Worm (Caenorhabditis elegans) whole organism, L1 larva: Measurements from ENCODE around the gene F11D11.21.

Source experiments
- C04F5.9 ChIP-seq: sonication (generic microtip); optimal IDR thresholded peaks from 2 replicates; lab custom pipeline; 2016; ENCODE audit warnings: missing genetic modification characterization, missing compliant biosample characterization
- Y116A8C.19 ChIP-seq: sonication (generic microtip); optimal IDR thresholded peaks from 2 replicates; lab custom pipeline; 2016; ENCODE audit warnings: missing compliant biosample characterization, missing genetic modification characterization, borderline replicate concordance
- aha-1 ChIP-seq: fragments of 150-350 bp; optimal IDR thresholded peaks from 2 replicates; lab custom pipeline; 2014; ENCODE audit warnings: missing biosample characterization, missing genetic modification characterization
- alr-1 ChIP-seq: fragments of 200-800 bp; sonication (Bioruptor generic); optimal IDR thresholded peaks from 2 replicates; lab custom pipeline; 2018; ENCODE audit warnings: borderline replicate concordance, mild to moderate bottlenecking, missing genetic modification characterization, missing compliant biosample characterization
- aly-2 ChIP-seq: fragments of 150-350 bp; optimal IDR thresholded peaks from 2 replicates; lab custom pipeline; 2014; ENCODE audit warnings: missing biosample characterization, missing genetic modification characterization
- ceh-63 ChIP-seq: fragments of 200-800 bp; sonication (Bioruptor generic); optimal IDR thresholded peaks from 2 replicates; lab custom pipeline; 2018; ENCODE audit warnings: mild to moderate bottlenecking, missing genetic modification characterization, missing compliant biosample characterization
- ceh-82 ChIP-seq, 3 experiments: fragments of 150-350 bp in 1 of 3; sonication (generic microtip) in 2 of 3; optimal IDR thresholded peaks; 2 replicates each; lab custom pipeline; 2014 to 2017; ENCODE audit warnings: missing biosample characterization in 3 of 3, missing genetic modification characterization in 3 of 3
- ceh-88 ChIP-seq: fragments of 200-800 bp; sonication (Bioruptor generic); IDR thresholded peaks from 2 replicates; pipeline ENCODE4 v1.3.6; 2022; ENCODE audit warnings: missing genetic modification characterization, missing compliant biosample characterization
- ces-1 ChIP-seq: fragments of 150-350 bp; optimal IDR thresholded peaks from 2 replicates; lab custom pipeline; 2014; ENCODE audit warnings: missing biosample characterization, missing genetic modification reagents, missing genetic modification characterization
- efl-1 ChIP-seq, 4 experiments: fragments of 150-350 bp; optimal IDR thresholded peaks in 3 of 4; peaks in 1 of 4; 1 replicate in 1 of 4; 2 replicates in 3 of 4; lab custom pipeline; 2014; ENCODE audit warnings: missing biosample characterization in 2 of 4, missing genetic modification characterization in 2 of 4, missing genetic modification reagents in 2 of 4
- efl-3 ChIP-seq: fragments of 200-800 bp; sonication (Bioruptor generic); optimal IDR thresholded peaks from 2 replicates; lab custom pipeline; 2018; ENCODE audit warnings: mild to moderate bottlenecking, missing genetic modification characterization, missing compliant biosample characterization
- egl-13 ChIP-seq: sonication (generic microtip); optimal IDR thresholded peaks from 2 replicates; lab custom pipeline; 2016; ENCODE audit warnings: missing genotype, missing genetic modification reagents, missing genetic modification characterization, missing compliant biosample characterization
- elt-3 ChIP-seq, 6 experiments: fragments of 150-350 bp in 1 of 6; sonication (generic microtip); optimal IDR thresholded peaks; 2 replicates each; lab custom pipeline; 2017 to 2018; ENCODE audit warnings: missing biosample characterization in 6 of 6, missing genetic modification characterization in 6 of 6, inconsistent platforms in 1 of 6
- fkh-10 ChIP-seq: sonication (generic microtip); optimal IDR thresholded peaks from 2 replicates; lab custom pipeline; 2017; ENCODE audit warnings: missing biosample characterization, missing genetic modification reagents, missing genetic modification characterization
- fkh-8 ChIP-seq: sonication (generic microtip); optimal IDR thresholded peaks from 2 replicates; lab custom pipeline; 2016; ENCODE audit warnings: mild to moderate bottlenecking, missing genetic modification characterization, missing compliant biosample characterization
- fos-1 ChIP-seq: fragments of 150-350 bp; optimal IDR thresholded peaks from 2 replicates; lab custom pipeline; 2014; ENCODE audit warnings: missing biosample characterization, missing genetic modification characterization
- grh-1 ChIP-seq: fragments of 200-800 bp; sonication (Bioruptor generic); IDR thresholded peaks from 2 replicates; pipeline ENCODE4 v1.3.6; 2022; ENCODE audit warnings: missing genetic modification reagents, missing genetic modification characterization, missing compliant biosample characterization
- hlh-17 ChIP-seq: fragments of 200-800 bp; sonication (Bioruptor generic); optimal IDR thresholded peaks from 2 replicates; lab custom pipeline; 2018; ENCODE audit warnings: missing genetic modification characterization, mild to moderate bottlenecking, missing compliant biosample characterization, moderate library complexity, borderline replicate concordance
- hlh-4 ChIP-seq: sonication (generic microtip); optimal IDR thresholded peaks from 2 replicates; lab custom pipeline; 2016; ENCODE audit warnings: mild to moderate bottlenecking, missing genetic modification characterization, missing compliant biosample characterization
- hpl-2 ChIP-seq: fragments of 150-350 bp; optimal IDR thresholded peaks from 2 replicates; lab custom pipeline; 2014; ENCODE audit warnings: missing biosample characterization, missing genetic modification reagents, missing genetic modification characterization
- lin-13 ChIP-seq: fragments of 150-350 bp; optimal IDR thresholded peaks from 2 replicates; lab custom pipeline; 2014; ENCODE audit warnings: missing biosample characterization, missing genetic modification reagents, missing genetic modification characterization
- lin-15B ChIP-seq: fragments of 150-350 bp; sonication (generic microtip); optimal IDR thresholded peaks from 3 replicates; lab custom pipeline; 2014; ENCODE audit warnings: missing biosample characterization, missing genetic modification characterization
- lin-35 ChIP-seq, 2 experiments: fragments of 150-350 bp; optimal IDR thresholded peaks; 2 replicates each; lab custom pipeline; 2014; ENCODE audit warnings: missing biosample characterization in 2 of 2, missing genetic modification characterization in 2 of 2, missing genetic modification reagents in 2 of 2
- lsy-2 ChIP-seq, 2 experiments: fragments of 150-350 bp; optimal IDR thresholded peaks; 2 replicates each; lab custom pipeline; 2014; ENCODE audit warnings: missing biosample characterization in 2 of 2, missing genetic modification characterization in 2 of 2
- mab-9 ChIP-seq: fragments of 200-800 bp; sonication (Bioruptor generic); IDR thresholded peaks from 2 replicates; pipeline ENCODE4 v1.3.6; 2022; ENCODE audit warnings: missing genetic modification reagents, missing genetic modification characterization, missing compliant biosample characterization
- mdl-1 ChIP-seq, 2 experiments: fragments of 150-350 bp; optimal IDR thresholded peaks; 2 replicates each; lab custom pipeline; 2014 to 2017; ENCODE audit warnings: missing biosample characterization in 2 of 2, missing genetic modification characterization in 2 of 2, inconsistent platforms in 1 of 2
- mep-1 ChIP-seq: fragments of 150-350 bp; optimal IDR thresholded peaks from 2 replicates; lab custom pipeline; 2014; ENCODE audit warnings: missing biosample characterization, missing genetic modification characterization
- nhr-11 ChIP-seq: fragments of 150-350 bp; optimal IDR thresholded peaks from 2 replicates; lab custom pipeline; 2014; ENCODE audit warnings: missing biosample characterization, missing genetic modification characterization
- nhr-19 ChIP-seq: fragments of 200-800 bp; sonication (Bioruptor generic); conservative IDR thresholded peaks from 2 replicates; pipeline ENCODE4 v1.3.6; 2022; ENCODE audit warnings: missing genetic modification characterization, missing compliant biosample characterization
- nhr-20 ChIP-seq: sonication (generic microtip); optimal IDR thresholded peaks from 2 replicates; lab custom pipeline; 2016; ENCODE audit warnings: mild to moderate bottlenecking, missing genetic modification characterization, missing compliant biosample characterization
- nhr-237 ChIP-seq: fragments of 150-350 bp; optimal IDR thresholded peaks from 2 replicates; lab custom pipeline; 2014; ENCODE audit warnings: missing biosample characterization, missing genetic modification characterization
- nhr-47 ChIP-seq: sonication (generic microtip); optimal IDR thresholded peaks from 2 replicates; lab custom pipeline; 2016; ENCODE audit warnings: mild to moderate bottlenecking, missing genetic modification characterization, moderate library complexity, missing compliant biosample characterization
- nhr-84 ChIP-seq: sonication (generic microtip); optimal IDR thresholded peaks from 2 replicates; lab custom pipeline; 2017; ENCODE audit warnings: missing biosample characterization, missing genetic modification characterization
- nhr-85 ChIP-seq: sonication (generic microtip); peaks from one replicate; lab custom pipeline; 2016; ENCODE audit warnings: missing genetic modification characterization, inconsistent platforms, missing compliant biosample characterization
- rnt-1 ChIP-seq: sonication (generic microtip); optimal IDR thresholded peaks from 2 replicates; lab custom pipeline; 2016; ENCODE audit warnings: mild to moderate bottlenecking, missing genetic modification characterization, moderate library complexity, missing compliant biosample characterization
- snu-23 ChIP-seq: sonication (generic microtip); optimal IDR thresholded peaks from 2 replicates; lab custom pipeline; 2016; ENCODE audit warnings: missing genetic modification characterization, missing compliant biosample characterization
- sptf-1 ChIP-seq: fragments of 150-350 bp; optimal IDR thresholded peaks from 2 replicates; lab custom pipeline; 2014; ENCODE audit warnings: missing biosample characterization, missing genetic modification characterization
- sup-37 ChIP-seq: fragments of 200-800 bp; sonication (Bioruptor generic); optimal IDR thresholded peaks from 2 replicates; lab custom pipeline; 2018; ENCODE audit warnings: mild to moderate bottlenecking, missing genetic modification characterization, missing compliant biosample characterization
- swsn-7 ChIP-seq: sonication (generic microtip); optimal IDR thresholded peaks from 2 replicates; lab custom pipeline; 2016; ENCODE audit warnings: missing genetic modification characterization, missing compliant biosample characterization
- tbx-2 ChIP-seq: sonication (generic microtip); optimal IDR thresholded peaks from 2 replicates; lab custom pipeline; 2016; ENCODE audit warnings: missing genetic modification characterization, missing compliant biosample characterization
- unc-30 ChIP-seq: sonication (generic microtip); optimal IDR thresholded peaks from 2 replicates; lab custom pipeline; 2017; ENCODE audit warnings: missing biosample characterization, missing genetic modification characterization
- unc-86 ChIP-seq: sonication (generic microtip); optimal IDR thresholded peaks from 2 replicates; lab custom pipeline; 2016; ENCODE audit warnings: missing genetic modification characterization, missing compliant biosample characterization
- xbp-1 ChIP-seq: sonication (generic microtip); optimal IDR thresholded peaks from 2 replicates; lab custom pipeline; 2016; ENCODE audit warnings: missing genetic modification characterization, missing compliant biosample characterization
- zag-1 ChIP-seq: fragments of 150-350 bp; optimal IDR thresholded peaks from 2 replicates; lab custom pipeline; 2014; ENCODE audit warnings: missing biosample characterization, missing genetic modification characterization
- zip-4 ChIP-seq: fragments of 200-800 bp; sonication (Bioruptor generic); optimal IDR thresholded peaks from 2 replicates; lab custom pipeline; 2018; ENCODE audit warnings: mild to moderate bottlenecking, missing genetic modification characterization, moderate library complexity, missing compliant biosample characterization
- ztf-11 ChIP-seq, 2 experiments: sonication (generic microtip); optimal IDR thresholded peaks; 2 replicates each; lab custom pipeline; 2016 to 2017; ENCODE audit warnings: missing genetic modification characterization in 2 of 2, missing biosample characterization in 1 of 2, missing compliant biosample characterization in 1 of 2
- ztf-4 ChIP-seq: fragments of 150-350 bp; optimal IDR thresholded peaks from 2 replicates; lab custom pipeline; 2014; ENCODE audit warnings: missing biosample characterization, missing genetic modification characterization

F11D11.21 gene

DNA sequence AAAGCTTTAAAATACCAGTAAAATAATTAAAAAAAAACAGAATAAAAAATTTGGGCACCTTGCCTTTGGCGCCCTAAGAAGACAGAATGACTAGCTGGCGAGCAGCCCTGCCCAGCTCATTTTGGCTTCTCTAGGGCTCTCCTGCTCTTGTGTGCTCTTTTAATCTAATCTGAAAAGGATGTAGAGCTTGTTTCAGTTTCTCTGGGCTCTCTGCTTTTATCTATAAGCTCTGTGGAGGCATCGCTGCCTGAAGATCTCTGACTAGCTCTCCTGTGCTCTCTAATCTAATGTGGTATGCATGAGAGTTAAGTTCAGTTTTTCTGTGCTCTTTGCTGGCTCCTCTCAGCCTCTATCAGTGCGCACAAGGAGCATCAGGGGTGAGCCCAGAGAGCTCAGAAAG is 24.5 kb downstream of the F11D11.21 start:
- no peak for TF ChIP-seq ces-1
- TF ChIP-seq efl-3 (GFP tag; lab: Kevin White, UChicago): no peak
- peak; percentile 23 for TF ChIP-seq fkh-10 (GFP tag; lab: Kevin White, UChicago)
- TF ChIP-seq snu-23 (GFP tag; lab: Kevin White, UChicago): no peak
- peak; percentile 32 for TF ChIP-seq fkh-8
- TF ChIP-seq ceh-82 (tag; optimal IDR thresholded peaks at IDR 0.05; lab: Kevin White, UChicago): peak in 1 of 3 experiments; percentile 44
- TF ChIP-seq unc-86 (tag; lab: Kevin White, UChicago): peak; percentile 14
- no peak for TF ChIP-seq lsy-2 (tag; optimal IDR thresholded peaks at IDR 0.05; lab: Kevin White, UChicago)
- peak; percentile 0 to 10 for TF ChIP-seq efl-1 (optimal IDR thresholded peaks at IDR 0.05; lab: Kevin White, UChicago)
- TF ChIP-seq efl-1 (GFP tag; optimal IDR thresholded peaks at IDR 0.05 in 1 of 2; lab: Kevin White, UChicago): no peak
- TF ChIP-seq, all 84 proteins: peak for 5

DNA sequence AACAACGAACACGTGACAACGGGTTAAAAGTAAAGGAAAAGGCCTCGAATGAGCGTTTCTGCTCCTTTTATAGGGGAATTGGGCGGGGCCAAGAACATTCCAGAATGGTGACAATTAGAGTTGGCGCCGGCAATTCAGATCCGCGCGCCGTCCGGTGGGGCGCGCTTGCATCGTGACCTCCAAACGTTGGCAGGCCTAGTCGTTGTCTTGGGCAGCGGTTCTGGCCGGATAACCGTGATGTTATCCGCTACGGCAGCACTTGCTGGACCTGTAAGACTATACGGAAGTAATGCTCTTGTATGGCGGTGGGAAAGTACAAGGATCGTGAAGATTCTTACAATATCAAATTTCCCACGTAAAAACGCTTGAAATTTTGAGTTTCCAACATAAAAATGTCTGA is 25.5 kb downstream of the F11D11.21 start:
- TF ChIP-seq ztf-11 (tag; optimal IDR thresholded peaks at IDR 0.05; lab: Kevin White, UChicago) (peak in 1 of 2 experiments; percentile 10), ceh-63 (GFP tag; lab: Kevin White, UChicago) (peak; percentile 10)

DNA sequence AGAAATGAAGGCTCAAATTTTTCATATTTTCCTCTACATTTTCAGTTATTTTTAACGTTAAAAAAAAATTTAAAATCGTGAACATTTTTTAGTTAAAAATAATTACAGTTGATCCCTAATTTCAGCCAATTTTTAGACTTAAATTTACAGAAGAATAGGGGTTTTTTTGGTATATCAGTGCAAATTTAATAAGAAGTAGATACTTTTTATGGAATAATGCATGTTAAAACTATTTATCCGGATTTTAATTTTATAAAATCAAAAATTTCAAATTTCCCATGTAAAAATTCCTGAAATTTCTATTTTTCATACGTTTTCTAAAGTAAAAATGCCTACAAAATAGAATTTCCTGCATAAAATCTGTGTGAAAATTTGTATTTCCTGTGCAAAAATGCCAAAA is 26.3 kb downstream of the F11D11.21 start:
- TF ChIP-seq unc-30: no peak
- no peak for TF ChIP-seq nhr-11 (tag; lab: Kevin White, UChicago)
- TF ChIP-seq C04F5.9 (tag; lab: Kevin White, UChicago): no peak
- TF ChIP-seq lin-35 (GFP tag; optimal IDR thresholded peaks at IDR 0.05; lab: Kevin White, UChicago): no peak
- TF ChIP-seq alr-1 (tag; lab: Kevin White, UChicago): peak; percentile 97
- TF ChIP-seq ceh-88 (GFP tag; lab: Robert Waterston, UW): no peak
- TF ChIP-seq lin-13: no peak
- TF ChIP-seq nhr-47 (tag; lab: Kevin White, UChicago): no peak
- TF ChIP-seq, all 84 proteins: peak for 1

DNA sequence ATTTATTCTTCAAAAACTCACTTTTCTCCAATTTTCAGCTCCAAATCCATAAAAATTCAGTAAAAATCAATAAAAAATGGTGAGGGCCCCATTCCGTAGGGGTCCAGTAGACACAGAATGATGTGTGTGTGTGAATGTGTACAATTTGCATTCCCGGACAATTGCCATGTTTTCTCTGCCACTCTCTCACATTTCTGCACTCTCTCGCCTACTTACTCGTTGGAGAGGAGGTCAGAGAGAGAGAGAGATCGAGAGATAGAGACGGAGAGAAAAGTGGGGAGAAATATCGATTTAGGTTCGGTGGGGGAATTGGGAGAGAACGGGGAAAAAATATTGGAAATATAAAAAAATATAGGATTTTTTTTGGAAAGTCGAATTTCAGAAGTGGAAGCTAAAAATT is 26.7 kb downstream of the F11D11.21 start:
- TF ChIP-seq swsn-7 (tag; lab: Kevin White, UChicago) (peak; percentile 95), mep-1 (tag; lab: Kevin White, UChicago) (peak; percentile 96), mab-9 (GFP tag; lab: Robert Waterston, UW) (no peak), zip-4 (no peak), aly-2 (no peak), xbp-1 (tag; lab: Kevin White, UChicago) (peak; percentile 87), zag-1 (tag; lab: Kevin White, UChicago) (peak; percentile 5), sup-37 (GFP tag; lab: Kevin White, UChicago) (no peak), nhr-20 (tag; lab: Kevin White, UChicago) (peak; percentile 78), hpl-2 (GFP tag; lab: Kevin White, UChicago) (no peak), Y116A8C.19 (tag; lab: Kevin White, UChicago) (no peak), nhr-237 (tag; lab: Kevin White, UChicago) (peak; percentile 80), sptf-1 (tag; lab: Kevin White, UChicago) (no peak), mdl-1 (tag; optimal IDR thresholded peaks at IDR 0.05; lab: Kevin White, UChicago) (peak in 1 of 2 experiments; percentile 66), aha-1 (tag; lab: Kevin White, UChicago) (no peak), nhr-85 (tag; lab: Kevin White, UChicago) (peak; percentile 94), grh-1 (GFP tag; lab: Robert Waterston, UW) (peak; percentile 72), elt-3 (tag; optimal IDR thresholded peaks at IDR 0.05; lab: Kevin White, UChicago) (peak in 1 of 6 experiments; percentile 38), ztf-4 (tag; lab: Kevin White, UChicago) (no peak), ztf-11 (tag; optimal IDR thresholded peaks at IDR 0.05; lab: Kevin White, UChicago) (peak in 1 of 2 experiments; percentile 72), fos-1 (tag; lab: Kevin White, UChicago) (peak; percentile 75), lin-15B (tag; lab: Kevin White, UChicago) (peak; percentile 25), nhr-84 (no peak), efl-3 (GFP tag; lab: Kevin White, UChicago) (no peak), hlh-17 (GFP tag; lab: Kevin White, UChicago) (no peak), nhr-19 (peak; percentile 90), lin-13 (peak; percentile 57), tbx-2 (tag; lab: Kevin White, UChicago) (peak; percentile 93), egl-13 (tag; lab: Kevin White, UChicago) (no peak), hlh-4 (tag; lab: Kevin White, UChicago) (no peak), rnt-1 (tag; lab: Kevin White, UChicago) (no peak)
